Worm (Caenorhabditis elegans) whole organism, dauer: ENCODE measurements around the gene cho-1.

Experiments
- unc-62 ChIP-seq: sonication (generic microtip); optimal IDR thresholded peaks from 2 replicates; lab custom pipeline; 2017; ENCODE audit warnings: missing biosample characterization, missing genetic modification reagents, missing genetic modification characterization

Gene cho-1

ce11 chrIV:13214466-13214865 lies at the start of gene cho-1:
Gene cho-1, minus strand, starts transcription at chrIV:13214566.
- TF ChIP-seq unc-62 (GFP tag; lab: Kevin White, UChicago), result no peak

- no peak for TF ChIP-seq unc-62 (GFP tag; lab: Kevin White, UChicago)
These were observed 47.4 kb upstream of the cho-1 start for ce11 chrIV:13261778-13262177.

ce11 chrIV:13258872-13259271 lies 44.5 kb upstream of the cho-1 start, which contains the start of gene JC8.16:
Gene JC8.16, plus strand, starts transcription at chrIV:13259172.
- TF ChIP-seq unc-62 (GFP tag; lab: Kevin White, UChicago), result no peak

- TF ChIP-seq unc-62 (GFP tag; lab: Kevin White, UChicago), result no peak
These were observed 41.5 kb upstream of the cho-1 start, which contains the start of gene bus-12 for ce11 chrIV:13255886-13256285. Gene bus-12, plus strand, starts transcription at chrIV:13256186.

ce11 chrIV:13253841-13254240 lies 39.5 kb upstream of the cho-1 start, which contains the start of gene ttr-45:
Gene ttr-45, plus strand, starts transcription at chrIV:13254225.
- TF ChIP-seq unc-62 (GFP tag; lab: Kevin White, UChicago), result no peak

ce11 chrIV:13252211-13252610 lies 37.8 kb upstream of the cho-1 start, which contains the start of gene ttr-51:
Gene ttr-51, minus strand, starts transcription at chrIV:13252311.
- no peak for TF ChIP-seq unc-62 (GFP tag; lab: Kevin White, UChicago)

ce11 chrIV:13250243-13250642 lies 35.9 kb upstream of the cho-1 start:
- no peak for TF ChIP-seq unc-62 (GFP tag; lab: Kevin White, UChicago)

ce11 chrIV:13247780-13248179 lies 33.4 kb upstream of the cho-1 start:
- no peak for TF ChIP-seq unc-62 (GFP tag; lab: Kevin White, UChicago)

- TF ChIP-seq unc-62 (GFP tag; lab: Kevin White, UChicago), result no peak
These were observed 32.6 kb upstream of the cho-1 start, which contains the start of gene JC8.7 for ce11 chrIV:13246961-13247360. Gene JC8.7, plus strand, starts transcription at chrIV:13247261.

- TF ChIP-seq unc-62 (GFP tag; lab: Kevin White, UChicago), result no peak
These were observed 29.7 kb upstream of the cho-1 start, which contains the start of gene cox-11 for ce11 chrIV:13244024-13244423. Gene cox-11, plus strand, starts transcription at chrIV:13244324.

- TF ChIP-seq unc-62 (GFP tag; lab: Kevin White, UChicago), result no peak
These were observed 29.0 kb upstream of the cho-1 start, which contains the start of gene JC8.4 for ce11 chrIV:13243375-13243774. Gene JC8.4, plus strand, starts transcription at chrIV:13243675.

ce11 chrIV:13241340-13241739 lies 27.0 kb upstream of the cho-1 start:
- no peak for TF ChIP-seq unc-62 (GFP tag; lab: Kevin White, UChicago)

- TF ChIP-seq unc-62 (GFP tag; lab: Kevin White, UChicago), result no peak
These were observed 26.4 kb upstream of the cho-1 start, which contains the start of gene lin-54 for ce11 chrIV:13240842-13241143. Gene lin-54, plus strand, starts transcription at chrIV:13241044.

ce11 chrIV:13240078-13240841 lies 25.9 kb upstream of the cho-1 start, which contains the start of gene rpl-12:
Gene rpl-12, minus strand, starts transcription at chrIV:13240651.
- no peak for TF ChIP-seq unc-62 (GFP tag; lab: Kevin White, UChicago)

- no peak for TF ChIP-seq unc-62 (GFP tag; lab: Kevin White, UChicago)
These were observed 24.8 kb upstream of the cho-1 start, which contains the start of gene tag-115 for ce11 chrIV:13238943-13239861. Gene tag-115, minus strand, starts transcription at chrIV:13239414.

- TF ChIP-seq unc-62 (GFP tag; lab: Kevin White, UChicago), result no peak
These were observed 22.1 kb upstream of the cho-1 start, which contains the start of gene pwp-1 for ce11 chrIV:13236485-13236884. Gene pwp-1, minus strand, starts transcription at chrIV:13236585.
